Worm (Caenorhabditis elegans) whole organism, L4 larva: ENCODE results near the gene C27A2.7.

Experiments used
- D1046.2 ChIP-seq: fragments of 200-800 bp; sonication (Bioruptor generic); IDR thresholded peaks from 2 replicates; pipeline ENCODE4 v1.3.6; 2022; ENCODE audit warnings: missing genetic modification characterization, missing compliant biosample characterization
- F10B5.3 ChIP-seq: sonication (generic microtip); optimal IDR thresholded peaks from 2 replicates; lab custom pipeline; 2016; ENCODE audit warnings: mild to moderate bottlenecking, missing genetic modification characterization, missing compliant biosample characterization
- F26F4.8 ChIP-seq: fragments of 200-800 bp; sonication (Bioruptor generic); conservative IDR thresholded peaks from 2 replicates; pipeline ENCODE4 v1.3.6; 2022; ENCODE audit warnings: missing genetic modification characterization, missing compliant biosample characterization
- T20F7.1 ChIP-seq: fragments of 200-800 bp; sonication (Bioruptor generic); optimal IDR thresholded peaks from 2 replicates; lab custom pipeline; 2018; ENCODE audit warnings: mild to moderate bottlenecking, missing genetic modification characterization, missing compliant biosample characterization
- Y105C5A.15 ChIP-seq: fragments of 200-800 bp; sonication (Bioruptor generic); IDR thresholded peaks from 2 replicates; pipeline ENCODE4 v1.3.6; 2022; ENCODE audit warnings: missing genetic modification characterization, missing compliant biosample characterization
- Y48G9A.11 ChIP-seq: fragments of 200-800 bp; sonication (Bioruptor generic); IDR thresholded peaks from 2 replicates; pipeline ENCODE4 v1.3.6; 2022; ENCODE audit warnings: missing genetic modification reagents, missing genetic modification characterization, missing compliant biosample characterization
- ZK337.2 ChIP-seq: fragments of 200-800 bp; sonication (Bioruptor generic); IDR thresholded peaks from 2 replicates; pipeline ENCODE4 v1.3.6; 2022; ENCODE audit warnings: missing genetic modification reagents, missing genetic modification characterization, missing compliant biosample characterization
- ZK546.5 ChIP-seq, 2 experiments: sonication (generic microtip); optimal IDR thresholded peaks; 2 replicates each; lab custom pipeline; 2017; ENCODE audit warnings: missing biosample characterization in 2 of 2, missing genetic modification characterization in 2 of 2
- aly-2 ChIP-seq: sonication (generic microtip); optimal IDR thresholded peaks from 2 replicates; lab custom pipeline; 2018; ENCODE audit warnings: missing biosample characterization, missing genetic modification characterization
- arid-1 ChIP-seq: fragments of 200-800 bp; sonication (Bioruptor generic); conservative IDR thresholded peaks from 2 replicates; pipeline ENCODE4 v1.3.6; 2022; ENCODE audit warnings: missing genetic modification reagents, missing genetic modification characterization, missing compliant biosample characterization
- ceh-20 ChIP-seq: fragments of 200-800 bp; sonication (Bioruptor generic); IDR thresholded peaks from 2 replicates; pipeline ENCODE4 v1.3.6; 2022; ENCODE audit warnings: missing genetic modification reagents, missing genetic modification characterization, missing compliant biosample characterization
- ceh-28 ChIP-seq: fragments of 150-350 bp; optimal IDR thresholded peaks from 2 replicates; lab custom pipeline; 2014; ENCODE audit warnings: missing biosample characterization, missing genetic modification reagents, missing genetic modification characterization
- ceh-32 ChIP-seq: sonication (generic microtip); optimal IDR thresholded peaks from 2 replicates; lab custom pipeline; 2016; ENCODE audit warnings: mild to moderate bottlenecking, missing genetic modification characterization, missing compliant biosample characterization; ENCODE audit not compliant: poor library complexity
- ceh-44 ChIP-seq: fragments of 200-800 bp; sonication (Bioruptor generic); IDR thresholded peaks from 2 replicates; pipeline ENCODE4 v1.3.6; 2022; ENCODE audit warnings: missing genetic modification reagents, missing genetic modification characterization, missing compliant biosample characterization
- cey-2 ChIP-seq: sonication (generic microtip); optimal IDR thresholded peaks from 3 replicates; lab custom pipeline; 2017; ENCODE audit warnings: missing genetic modification characterization, mild to moderate bottlenecking, missing compliant biosample characterization, antibody characterized with exemption, borderline replicate concordance; ENCODE audit not compliant: insufficient read depth
- ctbp-1 ChIP-seq: fragments of 200-800 bp; sonication (Bioruptor generic); IDR thresholded peaks from 2 replicates; pipeline ENCODE4 v1.3.6; 2022; ENCODE audit warnings: missing genetic modification reagents, missing genetic modification characterization, missing compliant biosample characterization
- daf-12 ChIP-seq: fragments of 150-350 bp; optimal IDR thresholded peaks from 2 replicates; lab custom pipeline; 2014; ENCODE audit warnings: missing biosample characterization, missing genetic modification reagents, missing genetic modification characterization
- daf-19 ChIP-seq: fragments of 200-800 bp; sonication (Bioruptor generic); conservative IDR thresholded peaks from 2 replicates; pipeline ENCODE4 v1.3.6; 2022; ENCODE audit warnings: missing genetic modification characterization, missing compliant biosample characterization
- daf-8 ChIP-seq: fragments of 200-800 bp; sonication (Bioruptor generic); IDR thresholded peaks from 2 replicates; pipeline ENCODE4 v1.3.6; 2022; ENCODE audit warnings: missing genetic modification characterization, missing compliant biosample characterization
- dmd-6 ChIP-seq: fragments of 200-800 bp; sonication (Bioruptor generic); IDR thresholded peaks from 2 replicates; pipeline ENCODE4 v1.3.6; 2022; ENCODE audit warnings: missing genetic modification reagents, missing genetic modification characterization, missing compliant biosample characterization
- dmd-8 ChIP-seq: fragments of 200-800 bp; sonication (Bioruptor generic); IDR thresholded peaks from 2 replicates; pipeline ENCODE4 v1.3.6; 2022; ENCODE audit warnings: missing genetic modification characterization, missing compliant biosample characterization
- duxl-1 ChIP-seq: sonication (generic microtip); optimal IDR thresholded peaks from 2 replicates; lab custom pipeline; 2016; ENCODE audit warnings: mild to moderate bottlenecking, missing genetic modification characterization, moderate library complexity, missing compliant biosample characterization; ENCODE audit not compliant: poor library complexity
- dve-1 ChIP-seq: sonication (generic microtip); optimal IDR thresholded peaks from 2 replicates; lab custom pipeline; 2017; ENCODE audit warnings: antibody characterized with exemption, mild to moderate bottlenecking, missing genetic modification characterization, missing compliant biosample characterization; ENCODE audit not compliant: insufficient read depth
- fkh-10 ChIP-seq: fragments of 150-350 bp; optimal IDR thresholded peaks from 2 replicates; lab custom pipeline; 2014; ENCODE audit warnings: missing biosample characterization, missing genetic modification reagents, missing genetic modification characterization
- hlh-11 ChIP-seq: fragments of 200-800 bp; sonication (Bioruptor generic); optimal IDR thresholded peaks from 2 replicates; lab custom pipeline; 2018; ENCODE audit warnings: mild to moderate bottlenecking, missing genetic modification characterization, missing compliant biosample characterization
- hmg-1.1 ChIP-seq: fragments of 200-800 bp; sonication (Bioruptor generic); IDR thresholded peaks from 2 replicates; pipeline ENCODE4 v1.3.6; 2022; ENCODE audit warnings: missing genetic modification reagents, missing genetic modification characterization, missing compliant biosample characterization
- lin-1 ChIP-seq: fragments of 200-800 bp; sonication (Bioruptor generic); IDR thresholded peaks from 2 replicates; pipeline ENCODE4 v1.3.6; 2022; ENCODE audit warnings: missing genetic modification reagents, missing genetic modification characterization, missing compliant biosample characterization
- lin-13 ChIP-seq: fragments of 150-350 bp; optimal IDR thresholded peaks from 2 replicates; lab custom pipeline; 2014; ENCODE audit warnings: missing biosample characterization, missing genetic modification reagents, missing genetic modification characterization
- lin-15B ChIP-seq: fragments of 150-350 bp; sonication (generic microtip); optimal IDR thresholded peaks from 3 replicates; lab custom pipeline; 2014; ENCODE audit warnings: missing biosample characterization, missing genetic modification characterization
- lin-29 ChIP-seq: fragments of 200-800 bp; sonication (Bioruptor generic); IDR thresholded peaks from 2 replicates; pipeline ENCODE4 v1.3.6; 2022; ENCODE audit warnings: missing genetic modification reagents, missing genetic modification characterization, missing compliant biosample characterization
- lin-38 ChIP-seq: fragments of 200-800 bp; sonication (Bioruptor generic); IDR thresholded peaks from 2 replicates; pipeline ENCODE4 v1.3.6; 2022; ENCODE audit warnings: missing genetic modification reagents, missing genetic modification characterization, missing compliant biosample characterization
- madf-5 ChIP-seq, 2 experiments: fragments of 200-800 bp; sonication (Bioruptor generic); IDR thresholded peaks; 2 replicates each; pipeline ENCODE4 v1.3.6; 2022; ENCODE audit warnings: missing compliant biosample characterization in 2 of 2, missing genetic modification characterization in 2 of 2
- mdt-29 ChIP-seq: fragments of 200-800 bp; sonication (Bioruptor generic); IDR thresholded peaks from 2 replicates; pipeline ENCODE4 v1.3.6; 2022; ENCODE audit warnings: missing genetic modification reagents, missing genetic modification characterization, missing compliant biosample characterization
- nhr-41 ChIP-seq: fragments of 200-800 bp; sonication (Bioruptor generic); IDR thresholded peaks from 2 replicates; pipeline ENCODE4 v1.3.6; 2022; ENCODE audit warnings: missing genetic modification reagents, missing genetic modification characterization, missing compliant biosample characterization
- nhr-48 ChIP-seq: sonication (generic microtip); optimal IDR thresholded peaks from 2 replicates; lab custom pipeline; 2016; ENCODE audit warnings: mild to moderate bottlenecking, missing genetic modification characterization, missing compliant biosample characterization
- nhr-6 ChIP-seq: fragments of 150-350 bp; optimal IDR thresholded peaks from 2 replicates; lab custom pipeline; 2014; ENCODE audit warnings: missing biosample characterization, missing genetic modification characterization
- nhr-76 ChIP-seq: fragments of 150-350 bp; optimal IDR thresholded peaks from 2 replicates; lab custom pipeline; 2014; ENCODE audit warnings: missing biosample characterization, missing genetic modification characterization
- nhr-77 ChIP-seq: fragments of 150-350 bp; optimal IDR thresholded peaks from 2 replicates; lab custom pipeline; 2014; ENCODE audit warnings: missing biosample characterization, missing genetic modification characterization
- pha-4 ChIP-seq, 2 experiments: fragments of 150-350 bp in 1 of 2; fragments of 200-800 bp in 1 of 2; sonication (Bioruptor generic) in 1 of 2; IDR thresholded peaks in 1 of 2; optimal IDR thresholded peaks in 1 of 2; 2 replicates each; pipeline versions ENCODE4 v1.3.6 to Lab custom; 2014 to 2022; ENCODE audit warnings: missing genetic modification characterization in 2 of 2, missing genetic modification reagents in 2 of 2, missing biosample characterization in 1 of 2, missing compliant biosample characterization in 1 of 2
- pqm-1 ChIP-seq: sonication (generic microtip); optimal IDR thresholded peaks from 2 replicates; lab custom pipeline; 2017; ENCODE audit warnings: missing biosample characterization, missing genetic modification characterization
- rbr-2 ChIP-seq: sonication (generic microtip); optimal IDR thresholded peaks from 2 replicates; lab custom pipeline; 2016; ENCODE audit warnings: missing genotype, missing genetic modification characterization, missing compliant biosample characterization
- saeg-2 ChIP-seq: fragments of 200-800 bp; sonication (Bioruptor generic); IDR thresholded peaks from 2 replicates; pipeline ENCODE4 v1.3.6; 2022; ENCODE audit warnings: missing genetic modification reagents, missing genetic modification characterization, missing compliant biosample characterization
- spr-1 ChIP-seq: sonication (generic microtip); optimal IDR thresholded peaks from 2 replicates; lab custom pipeline; 2016; ENCODE audit warnings: mild to moderate bottlenecking, missing genetic modification characterization, missing compliant biosample characterization
- tag-97 ChIP-seq: fragments of 200-800 bp; sonication (Bioruptor generic); IDR thresholded peaks from 2 replicates; pipeline ENCODE4 v1.3.6; 2022; ENCODE audit warnings: missing genetic modification characterization, missing compliant biosample characterization
- unc-130 ChIP-seq: sonication (generic microtip); optimal IDR thresholded peaks from 2 replicates; lab custom pipeline; 2016; ENCODE audit warnings: missing genetic modification reagents, missing genetic modification characterization, missing compliant biosample characterization
- unc-62 ChIP-seq, 3 experiments: fragments of 150-350 bp in 1 of 3; sonication (generic microtip); optimal IDR thresholded peaks in 2 of 3; peaks in 1 of 3; 1 replicate in 1 of 3; 2 replicates in 2 of 3; lab custom pipeline; 2014 to 2017; ENCODE audit warnings: missing biosample characterization in 3 of 3, missing genetic modification characterization in 3 of 3, missing genetic modification reagents in 3 of 3, missing genotype in 1 of 3
- zfp-3 ChIP-seq: fragments of 200-800 bp; sonication (Bioruptor generic); conservative IDR thresholded peaks from 2 replicates; pipeline ENCODE4 v1.3.6; 2022; ENCODE audit warnings: missing genetic modification reagents, missing genetic modification characterization, missing compliant biosample characterization
- zip-2 ChIP-seq: fragments of 150-350 bp; optimal IDR thresholded peaks from 2 replicates; lab custom pipeline; 2014; ENCODE audit warnings: missing biosample characterization, missing genetic modification characterization
- ztf-11 ChIP-seq: fragments of 150-350 bp; optimal IDR thresholded peaks from 2 replicates; lab custom pipeline; 2014; ENCODE audit warnings: missing biosample characterization, missing genetic modification characterization

Gene C27A2.7

ce11 chrII:5032669-5033068, 38.5 kb downstream of the C27A2.7 start (continued):
- peak; percentile 78 for TF ChIP-seq duxl-1
- no peak for TF ChIP-seq mdt-29
- TF ChIP-seq F26F4.8 (GFP tag; lab: Robert Waterston, UW), result peak; percentile 72; the same call in 1 of the 2 replicates
- peak in 1 of 2 experiments; percentile 52; a peak in 1 of 4 replicates for TF ChIP-seq madf-5 (GFP tag; IDR thresholded peaks at IDR 0.05; lab: Robert Waterston, UW)
- TF ChIP-seq lin-38 (GFP tag; lab: Robert Waterston, UW), result peak; percentile 84
- TF ChIP-seq ceh-44 (GFP tag; lab: Robert Waterston, UW), result peak; percentile 59; the same call in 1 of the 2 replicates
- TF ChIP-seq F10B5.3 (tag; lab: Kevin White, UChicago), result peak; percentile 25
- peak; percentile 45 for TF ChIP-seq nhr-48 (tag; lab: Kevin White, UChicago)
- TF ChIP-seq fkh-10 (GFP tag; lab: Kevin White, UChicago), result no peak
- peak; percentile 81 for TF ChIP-seq nhr-41
- TF ChIP-seq pqm-1 (tag; lab: Kevin White, UChicago), result no peak
- TF ChIP-seq Y105C5A.15 (GFP tag; lab: Robert Waterston, UW), result peak; percentile 86; the same call in 1 of the 2 replicates
- TF ChIP-seq lin-13 (GFP tag; lab: Kevin White, UChicago), result peak; percentile 60
- peak; percentile 93 for TF ChIP-seq pha-4 (GFP tag; IDR thresholded peaks at IDR 0.05; lab: Robert Waterston, UW)
- no peak for TF ChIP-seq pha-4 (tag; optimal IDR thresholded peaks at IDR 0.05; lab: Kevin White, UChicago)
- peak; percentile 72 for TF ChIP-seq unc-130 (GFP tag; lab: Kevin White, UChicago)
- TF ChIP-seq nhr-77 (tag; lab: Kevin White, UChicago), result peak; percentile 71
- TF ChIP-seq hlh-11 (tag; lab: Kevin White, UChicago), result peak; percentile 55
- peak; percentile 70; the same call in 1 of the 2 replicates for TF ChIP-seq lin-1 (GFP tag; lab: Robert Waterston, UW)
- peak; percentile 46 for TF ChIP-seq rbr-2 (tag; lab: Kevin White, UChicago)
- peak; percentile 76 for TF ChIP-seq Y48G9A.11
- no peak for TF ChIP-seq ceh-32 (tag; lab: Kevin White, UChicago)
- TF ChIP-seq lin-15B (tag; lab: Kevin White, UChicago), result no peak
- peak; percentile 68 for TF ChIP-seq dmd-6
- peak; percentile 79; the same call in 1 of the 2 replicates for TF ChIP-seq zfp-3 (GFP tag; lab: Robert Waterston, UW)
- TF ChIP-seq daf-19 (GFP tag; lab: Robert Waterston, UW), result peak; percentile 75; the same call in 1 of the 2 replicates
- no peak for TF ChIP-seq ztf-11 (tag; lab: Kevin White, UChicago)
- TF ChIP-seq T20F7.1 (GFP tag; lab: Kevin White, UChicago), result peak; percentile 16
- TF ChIP-seq aly-2 (tag; lab: Kevin White, UChicago), result no peak
- peak in 1 of 2 experiments; percentile 80 for TF ChIP-seq unc-62 (GFP tag; optimal IDR thresholded peaks at IDR 0.05 in 1 of 2; lab: Kevin White, UChicago)
- no peak for TF ChIP-seq unc-62 (tag; optimal IDR thresholded peaks at IDR 0.05; lab: Kevin White, UChicago)
- no peak for TF ChIP-seq nhr-76 (tag; lab: Kevin White, UChicago)
- peak; percentile 75 for TF ChIP-seq spr-1
- TF ChIP-seq saeg-2 (GFP tag; lab: Robert Waterston, UW), result 0 out of 2 replicates have a peak, but pooled peaks have one; percentile 48
- TF ChIP-seq lin-29, result no peak
- peak; percentile 70 for TF ChIP-seq ceh-20 (GFP tag; lab: Robert Waterston, UW)
- TF ChIP-seq hmg-1.1 (GFP tag; lab: Robert Waterston, UW), result peak; percentile 90
- TF ChIP-seq D1046.2 (GFP tag; lab: Robert Waterston, UW), result peak; percentile 78
- peak; percentile 60 for TF ChIP-seq nhr-6
- no peak for TF ChIP-seq ZK546.5 (tag; optimal IDR thresholded peaks at IDR 0.05; lab: Kevin White, UChicago)
- no peak for TF ChIP-seq ceh-28 (tag; lab: Kevin White, UChicago)
- TF ChIP-seq daf-12, result no peak
- TF ChIP-seq dmd-8 (GFP tag; lab: Robert Waterston, UW), result peak; percentile 83
- TF ChIP-seq arid-1, result peak; percentile 84
- TF ChIP-seq ZK337.2, result no peak
- TF ChIP-seq ctbp-1 (GFP tag; lab: Robert Waterston, UW), result 0 out of 2 replicates have a peak, but pooled peaks have one; percentile 41
- peak; percentile 26 for TF ChIP-seq dve-1
- TF ChIP-seq tag-97 (GFP tag; lab: Robert Waterston, UW), result no peak
- TF ChIP-seq daf-8 (GFP tag; lab: Robert Waterston, UW), result 0 out of 2 replicates have a peak, but pooled peaks have one; percentile 21
- TF ChIP-seq zip-2 (tag; lab: Kevin White, UChicago), result peak; percentile 55
- TF ChIP-seq cey-2, result no peak
